Worm (Caenorhabditis elegans) whole organism, L3 larva: ENCODE results near the gene clec-186.

Experiments used
- ceh-82 ChIP-seq: fragments of 150-350 bp; optimal IDR thresholded peaks from 2 replicates; lab custom pipeline; 2014; ENCODE audit warnings: missing biosample characterization, missing genetic modification characterization
- elt-2 ChIP-seq: sonication (generic microtip); optimal IDR thresholded peaks from 2 replicates; lab custom pipeline; 2016; ENCODE audit warnings: missing genetic modification reagents, mild to moderate bottlenecking, missing genetic modification characterization, missing compliant biosample characterization
- nhr-237 ChIP-seq: fragments of 150-350 bp; optimal IDR thresholded peaks from 2 replicates; lab custom pipeline; 2014; ENCODE audit warnings: missing biosample characterization, missing genetic modification characterization
- nhr-77 ChIP-seq: fragments of 150-350 bp; optimal IDR thresholded peaks from 2 replicates; lab custom pipeline; 2014; ENCODE audit warnings: missing biosample characterization, missing genetic modification characterization
- pqm-1 ChIP-seq: fragments of 150-350 bp; optimal IDR thresholded peaks from 2 replicates; lab custom pipeline; 2017; ENCODE audit warnings: missing biosample characterization, missing genetic modification characterization, inconsistent platforms
- unc-62 ChIP-seq: fragments of 150-350 bp; sonication (generic microtip); optimal IDR thresholded peaks from 4 replicates; lab custom pipeline; 2014; ENCODE audit warnings: missing biosample characterization, missing genetic modification reagents, missing genetic modification characterization

DNA sequence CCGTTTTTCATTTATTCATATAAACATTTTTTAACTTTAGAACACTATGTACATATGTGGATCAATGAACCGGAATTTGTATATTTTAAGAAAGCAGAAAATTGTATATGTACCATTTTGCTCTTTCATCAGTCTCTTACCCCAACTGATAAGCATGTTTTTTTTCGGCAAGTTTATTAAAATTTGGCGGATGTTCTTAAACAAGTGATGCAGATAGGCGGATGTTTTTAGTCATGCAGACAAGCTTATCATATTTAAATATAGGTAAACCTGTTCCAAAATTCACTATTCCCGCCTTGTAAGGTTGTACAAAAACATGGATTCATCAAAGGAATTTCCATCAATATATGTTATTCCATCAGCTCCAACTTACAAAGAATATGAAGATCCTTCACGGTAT is 33.5 kb downstream of the clec-186 start, which contains the start of gene K08D8.9:
- no peak for TF ChIP-seq nhr-77 (tag; lab: Kevin White, UChicago)
- TF ChIP-seq ceh-82 (tag; lab: Kevin White, UChicago) = no peak
- no peak for TF ChIP-seq pqm-1 (tag; lab: Kevin White, UChicago)
- TF ChIP-seq unc-62 (GFP tag; lab: Kevin White, UChicago) = no peak
- TF ChIP-seq elt-2 (tag; lab: Kevin White, UChicago) = no peak
- TF ChIP-seq nhr-237 (tag; lab: Kevin White, UChicago) = no peak
